Worm (Caenorhabditis elegans) whole organism, young adult: ENCODE data around the gene Y39A3B.8.

ENCODE experiments used
- B0019.2 ChIP-seq: fragments of 200-800 bp; sonication (Bioruptor generic); conservative IDR thresholded peaks from 2 replicates; pipeline ENCODE4 v1.3.6; 2022; ENCODE audit warnings: missing genetic modification reagents, missing genetic modification characterization, missing compliant biosample characterization
- B0336.3 ChIP-seq: fragments of 200-800 bp; sonication (Bioruptor generic); IDR thresholded peaks from 2 replicates; pipeline ENCODE4 v1.3.6; 2022; ENCODE audit warnings: missing genetic modification characterization, missing compliant biosample characterization
- F22D6.2 ChIP-seq: sonication (generic microtip); optimal IDR thresholded peaks from 2 replicates; lab custom pipeline; 2016; ENCODE audit warnings: mild to moderate bottlenecking, missing genetic modification characterization, missing compliant biosample characterization
- F23B12.7 ChIP-seq: sonication (generic microtip); optimal IDR thresholded peaks from 2 replicates; lab custom pipeline; 2017; ENCODE audit warnings: missing genetic modification characterization, mild to moderate bottlenecking, missing compliant biosample characterization, antibody characterized with exemption, moderate library complexity; ENCODE audit not compliant: insufficient read depth
- F33H1.4 ChIP-seq: fragments of 200-800 bp; sonication (Bioruptor generic); IDR thresholded peaks from 2 replicates; pipeline ENCODE4 v1.3.6; 2022; ENCODE audit warnings: missing genetic modification reagents, missing genetic modification characterization, missing compliant biosample characterization
- F49E8.2 ChIP-seq: sonication (generic microtip); optimal IDR thresholded peaks from 3 replicates; lab custom pipeline; 2017; ENCODE audit warnings: missing genetic modification characterization, mild to moderate bottlenecking, missing compliant biosample characterization, antibody characterized with exemption, moderate library complexity; ENCODE audit not compliant: insufficient read depth
- F55B11.4 ChIP-seq: sonication (generic microtip); optimal IDR thresholded peaks from 2 replicates; lab custom pipeline; 2016; ENCODE audit warnings: missing compliant biosample characterization, missing genetic modification characterization, borderline replicate concordance; ENCODE audit not compliant: insufficient read depth
- F57A8.1 ChIP-seq: fragments of 200-800 bp; sonication (Bioruptor generic); optimal IDR thresholded peaks from 2 replicates; lab custom pipeline; 2018; ENCODE audit warnings: mild to moderate bottlenecking, missing genetic modification characterization, moderate library complexity, missing compliant biosample characterization
- Y53G8AR.9 ChIP-seq: fragments of 200-800 bp; sonication (Bioruptor generic); conservative IDR thresholded peaks from 2 replicates; pipeline ENCODE4 v1.3.6; 2022; ENCODE audit warnings: missing genetic modification reagents, missing genetic modification characterization, missing compliant biosample characterization
- ZK185.1 ChIP-seq: sonication (generic microtip); optimal IDR thresholded peaks from 2 replicates; lab custom pipeline; 2016; ENCODE audit warnings: mild to moderate bottlenecking, missing genetic modification characterization, missing compliant biosample characterization; ENCODE audit not compliant: poor library complexity, severe bottlenecking
- atf-7 ChIP-seq: sonication (generic microtip); optimal IDR thresholded peaks from 2 replicates; lab custom pipeline; 2017; ENCODE audit warnings: mild to moderate bottlenecking, missing genetic modification characterization, missing compliant biosample characterization
- athp-1 ChIP-seq: sonication (generic microtip); optimal IDR thresholded peaks from 2 replicates; lab custom pipeline; 2017; ENCODE audit warnings: mild to moderate bottlenecking, missing genetic modification characterization, missing compliant biosample characterization
- attf-6 ChIP-seq: fragments of 200-800 bp; sonication (Bioruptor generic); IDR thresholded peaks from 2 replicates; pipeline ENCODE4 v1.3.6; 2022; ENCODE audit warnings: missing genetic modification reagents, missing genetic modification characterization, missing compliant biosample characterization
- bed-1 ChIP-seq: fragments of 200-800 bp; sonication (Bioruptor generic); IDR thresholded peaks from 2 replicates; pipeline ENCODE4 v1.3.6; 2022; ENCODE audit warnings: missing genetic modification reagents, missing genetic modification characterization, missing compliant biosample characterization
- ccch-3 ChIP-seq: fragments of 200-800 bp; sonication (Bioruptor generic); optimal IDR thresholded peaks from 2 replicates; lab custom pipeline; 2018; ENCODE audit warnings: mild to moderate bottlenecking, missing genetic modification characterization, missing compliant biosample characterization
- cebp-1 ChIP-seq, 2 experiments: fragments of 200-800 bp in 1 of 2; sonication (Bioruptor generic) in 1 of 2; sonication (generic microtip) in 1 of 2; IDR thresholded peaks in 1 of 2; optimal IDR thresholded peaks in 1 of 2; 2 replicates each; pipeline versions ENCODE4 v1.3.6 to Lab custom; 2017 to 2022; ENCODE audit warnings: missing compliant biosample characterization in 2 of 2, missing genetic modification characterization in 2 of 2, mild to moderate bottlenecking in 1 of 2, missing genetic modification reagents in 1 of 2, moderate library complexity in 1 of 2
- cebp-2 ChIP-seq: fragments of 200-800 bp; sonication (Bioruptor generic); IDR thresholded peaks from 2 replicates; pipeline ENCODE4 v1.3.6; 2022; ENCODE audit warnings: missing genetic modification characterization, missing compliant biosample characterization
- ceh-100 ChIP-seq: fragments of 200-800 bp; sonication (Bioruptor generic); IDR thresholded peaks from 2 replicates; pipeline ENCODE4 v1.3.6; 2022; ENCODE audit warnings: missing genetic modification reagents, missing genetic modification characterization, missing compliant biosample characterization
- ceh-27 ChIP-seq: fragments of 200-800 bp; sonication (Bioruptor generic); optimal IDR thresholded peaks from 2 replicates; lab custom pipeline; 2018; ENCODE audit warnings: mild to moderate bottlenecking, missing genetic modification characterization, moderate library complexity, missing compliant biosample characterization
- ceh-91 ChIP-seq: fragments of 200-800 bp; sonication (Bioruptor generic); IDR thresholded peaks from 2 replicates; pipeline ENCODE4 v1.3.6; 2022; ENCODE audit warnings: missing genetic modification reagents, missing genetic modification characterization, missing compliant biosample characterization
- chd-7 ChIP-seq: sonication (generic microtip); optimal IDR thresholded peaks from 2 replicates; lab custom pipeline; 2016; ENCODE audit warnings: mild to moderate bottlenecking, missing genetic modification characterization, moderate library complexity, missing compliant biosample characterization
- dpff-1 ChIP-seq: sonication (generic microtip); optimal IDR thresholded peaks from 2 replicates; lab custom pipeline; 2017; ENCODE audit warnings: mild to moderate bottlenecking, missing genetic modification characterization, missing compliant biosample characterization
- dpl-1 ChIP-seq: fragments of 150-350 bp; optimal IDR thresholded peaks from 2 replicates; lab custom pipeline; 2014; ENCODE audit warnings: missing biosample characterization, missing genetic modification reagents, missing genetic modification characterization
- efl-1 ChIP-seq: fragments of 150-350 bp; optimal IDR thresholded peaks from 2 replicates; lab custom pipeline; 2014; ENCODE audit warnings: missing biosample characterization, missing genetic modification reagents, missing genetic modification characterization
- egl-18 ChIP-seq: fragments of 200-800 bp; sonication (Bioruptor generic); IDR thresholded peaks from 2 replicates; pipeline ENCODE4 v1.3.6; 2022; ENCODE audit warnings: missing genetic modification reagents, missing genetic modification characterization, missing compliant biosample characterization
- egrh-3 ChIP-seq: fragments of 200-800 bp; sonication (Bioruptor generic); IDR thresholded peaks from 2 replicates; pipeline ENCODE4 v1.3.6; 2022; ENCODE audit warnings: missing genetic modification reagents, missing genetic modification characterization, missing compliant biosample characterization
- gei-17 ChIP-seq: fragments of 200-800 bp; sonication (Bioruptor generic); optimal IDR thresholded peaks from 2 replicates; lab custom pipeline; 2018; ENCODE audit warnings: mild to moderate bottlenecking, missing genetic modification characterization, missing compliant biosample characterization
- hlh-12 ChIP-seq: sonication (generic microtip); optimal IDR thresholded peaks from 2 replicates; lab custom pipeline; 2016; ENCODE audit warnings: missing genetic modification characterization, missing compliant biosample characterization
- hmg-20 ChIP-seq: fragments of 200-800 bp; sonication (Bioruptor generic); IDR thresholded peaks from 2 replicates; pipeline ENCODE4 v1.3.6; 2022; ENCODE audit warnings: missing genetic modification reagents, missing genetic modification characterization, missing compliant biosample characterization
- hsf-1 ChIP-seq: fragments of 200-800 bp; sonication (Bioruptor generic); IDR thresholded peaks from 2 replicates; pipeline ENCODE4 v1.3.6; 2022; ENCODE audit warnings: missing genetic modification reagents, missing genetic modification characterization, missing compliant biosample characterization
- let-607 ChIP-seq, 2 experiments: fragments of 200-800 bp in 1 of 2; sonication (Bioruptor generic) in 1 of 2; sonication (generic microtip) in 1 of 2; optimal IDR thresholded peaks; 2 replicates each; lab custom pipeline; 2016 to 2018; ENCODE audit warnings: mild to moderate bottlenecking in 2 of 2, missing compliant biosample characterization in 2 of 2, missing genetic modification characterization in 2 of 2, moderate library complexity in 2 of 2, missing genotype in 1 of 2
- lin-26 ChIP-seq: fragments of 200-800 bp; sonication (Bioruptor generic); IDR thresholded peaks from 2 replicates; pipeline ENCODE4 v1.3.6; 2022; ENCODE audit warnings: missing genetic modification reagents, missing genetic modification characterization, missing compliant biosample characterization
- lin-40 ChIP-seq: sonication (generic microtip); optimal IDR thresholded peaks from 2 replicates; lab custom pipeline; 2016; ENCODE audit warnings: missing genetic modification characterization, mild to moderate bottlenecking, missing compliant biosample characterization, missing genotype, missing genetic modification reagents
- lin-54 ChIP-seq: fragments of 200-800 bp; sonication (Bioruptor generic); optimal IDR thresholded peaks from 2 replicates; lab custom pipeline; 2018; ENCODE audit warnings: mild to moderate bottlenecking, missing genetic modification characterization, missing compliant biosample characterization
- madf-10 ChIP-seq: sonication (generic microtip); optimal IDR thresholded peaks from 2 replicates; lab custom pipeline; 2016; ENCODE audit warnings: mild to moderate bottlenecking, missing genetic modification characterization, missing compliant biosample characterization
- mes-4 ChIP-seq: sonication (generic microtip); optimal IDR thresholded peaks from 2 replicates; lab custom pipeline; 2016; ENCODE audit warnings: missing genotype, missing genetic modification characterization, missing compliant biosample characterization
- nfya-1 ChIP-seq: sonication (generic microtip); optimal IDR thresholded peaks from 2 replicates; lab custom pipeline; 2017; ENCODE audit warnings: antibody characterized with exemption, missing compliant biosample characterization, missing genetic modification characterization, borderline replicate concordance; ENCODE audit not compliant: insufficient read depth
- nhr-120 ChIP-seq: fragments of 200-800 bp; sonication (Bioruptor generic); IDR thresholded peaks from 2 replicates; pipeline ENCODE4 v1.3.6; 2022; ENCODE audit warnings: missing genetic modification characterization, missing compliant biosample characterization
- nhr-179 ChIP-seq: sonication (generic microtip); optimal IDR thresholded peaks from 2 replicates; lab custom pipeline; 2016; ENCODE audit warnings: mild to moderate bottlenecking, missing genetic modification characterization, missing compliant biosample characterization
- sea-2 ChIP-seq: fragments of 200-800 bp; sonication (Bioruptor generic); IDR thresholded peaks from 2 replicates; pipeline ENCODE4 v1.3.6; 2022; ENCODE audit warnings: missing genetic modification characterization, missing compliant biosample characterization
- unc-130 ChIP-seq: sonication (generic microtip); optimal IDR thresholded peaks from 2 replicates; lab custom pipeline; 2016; ENCODE audit warnings: missing genetic modification reagents, missing genetic modification characterization, missing compliant biosample characterization
- xnd-1 ChIP-seq: sonication (generic microtip); optimal IDR thresholded peaks from 2 replicates; lab custom pipeline; 2016; ENCODE audit warnings: missing genotype, missing genetic modification reagents, missing genetic modification characterization, missing compliant biosample characterization
- zfh-2 ChIP-seq: fragments of 200-800 bp; sonication (Bioruptor generic); conservative IDR thresholded peaks from 2 replicates; pipeline ENCODE4 v1.3.6; 2022; ENCODE audit warnings: missing genetic modification reagents, missing genetic modification characterization, missing compliant biosample characterization
- ztf-22 ChIP-seq: fragments of 200-800 bp; sonication (Bioruptor generic); optimal IDR thresholded peaks from 2 replicates; lab custom pipeline; 2018; ENCODE audit warnings: mild to moderate bottlenecking, missing genetic modification characterization, moderate library complexity, missing compliant biosample characterization
- ztf-28 ChIP-seq: fragments of 200-800 bp; sonication (Bioruptor generic); IDR thresholded peaks from 2 replicates; pipeline ENCODE4 v1.3.6; 2022; ENCODE audit warnings: missing genetic modification reagents, missing genetic modification characterization, missing compliant biosample characterization
- ztf-3 ChIP-seq: fragments of 200-800 bp; sonication (Bioruptor generic); optimal IDR thresholded peaks from 2 replicates; lab custom pipeline; 2018; ENCODE audit warnings: mild to moderate bottlenecking, missing genetic modification characterization, missing compliant biosample characterization

Gene Y39A3B.8

ce11 chrIII:2030776-2031565 lies 43.2 kb downstream of the Y39A3B.8 start:
- TF ChIP-seq attf-6 (GFP tag; lab: Robert Waterston, UW) (0 out of 2 replicates have a peak, but pooled peaks have one; percentile 33), egl-18 (GFP tag; lab: Robert Waterston, UW) (no peak), nhr-179 (tag; lab: Kevin White, UChicago) (no peak), efl-1 (GFP tag; lab: Kevin White, UChicago) (peak; percentile 44), cebp-1 (GFP tag; IDR thresholded peaks at IDR 0.05; lab: Robert Waterston, UW) (no peak), cebp-1 (tag; optimal IDR thresholded peaks at IDR 0.05; lab: Kevin White, UChicago) (peak; percentile 22), madf-10 (tag; lab: Kevin White, UChicago) (peak; percentile 6), Y53G8AR.9 (GFP tag; lab: Robert Waterston, UW) (no peak), ztf-22 (GFP tag; lab: Kevin White, UChicago) (no peak), chd-7 (tag; lab: Kevin White, UChicago) (no peak), ZK185.1 (tag; lab: Kevin White, UChicago) (peak; percentile 36), F22D6.2 (no peak), ztf-28 (GFP tag; lab: Robert Waterston, UW) (peak; percentile 66; the same call in 1 of the 2 replicates), ceh-100 (0 out of 2 replicates have a peak, but pooled peaks have one; percentile 37), bed-1 (no peak), zfh-2 (GFP tag; lab: Robert Waterston, UW) (no peak), let-607 (tag; optimal IDR thresholded peaks at IDR 0.05; lab: Kevin White, UChicago) (no peak), F23B12.7 (tag; lab: Kevin White, UChicago) (no peak), ccch-3 (GFP tag; lab: Kevin White, UChicago) (no peak), lin-54 (peak; percentile 34), xnd-1 (tag; lab: Kevin White, UChicago) (no peak), B0336.3 (GFP tag; lab: Robert Waterston, UW) (no peak), mes-4 (tag; lab: Kevin White, UChicago) (peak; percentile 57), ztf-3 (no peak), hlh-12 (tag; lab: Kevin White, UChicago) (no peak), F55B11.4 (tag; lab: Kevin White, UChicago) (no peak), hmg-20 (GFP tag; lab: Robert Waterston, UW) (no peak), cebp-2 (GFP tag; lab: Robert Waterston, UW) (0 out of 2 replicates have a peak, but pooled peaks have one; percentile 63), ceh-91 (GFP tag; lab: Robert Waterston, UW) (peak; percentile 14; the same call in 1 of the 2 replicates), lin-40 (no peak), dpff-1 (tag; lab: Kevin White, UChicago) (no peak), nfya-1 (tag; lab: Kevin White, UChicago) (no peak), dpl-1 (GFP tag; lab: Kevin White, UChicago) (no peak), athp-1 (no peak), F33H1.4 (peak; percentile 10; the same call in 1 of the 2 replicates), unc-130 (GFP tag; lab: Kevin White, UChicago) (no peak), sea-2 (GFP tag; lab: Robert Waterston, UW) (no peak), F57A8.1 (GFP tag; lab: Kevin White, UChicago) (no peak), atf-7 (tag; lab: Kevin White, UChicago) (no peak), hsf-1 (GFP tag; lab: Robert Waterston, UW) (no peak), lin-26 (GFP tag; lab: Robert Waterston, UW) (peak; percentile 94), B0019.2 (no peak), egrh-3 (GFP tag; lab: Robert Waterston, UW) (no peak), nhr-120 (GFP tag; lab: Robert Waterston, UW) (no peak), ceh-27 (GFP tag; lab: Kevin White, UChicago) (no peak), F49E8.2 (tag; lab: Kevin White, UChicago) (peak; percentile 13), gei-17 (GFP tag; lab: Kevin White, UChicago) (no peak)
